Fruit fly (Drosophila melanogaster): ENCODE data around the gene mthl15.

mthl15 gene

DNA sequence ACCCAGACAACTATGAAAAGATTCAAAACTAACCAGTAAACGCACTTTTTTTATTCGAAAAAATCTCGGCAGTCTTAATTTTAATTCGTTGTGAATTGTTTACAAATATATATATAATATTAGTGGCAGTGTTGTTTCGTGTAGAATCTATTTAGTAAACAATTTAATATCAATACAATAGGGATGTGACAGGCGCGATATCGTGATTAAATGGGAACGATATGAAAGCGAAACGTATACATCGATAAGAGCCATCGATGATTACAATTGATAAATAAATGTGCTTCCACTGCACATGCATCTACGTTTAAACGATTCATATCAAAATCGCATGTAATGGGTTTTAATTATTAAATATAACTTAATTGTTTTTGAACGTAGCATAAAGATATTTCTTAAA lies 39.2 kb upstream of the mthl15 start (continued):
- TF ChIP-seq stwl (tag; optimal IDR thresholded peaks at IDR 0.05) = peak; percentile 59
- no peak for TF ChIP-seq Ptx1 (GFP tag; IDR thresholded peaks at IDR 0.05)
- peak; percentile 89 for TF ChIP-seq Scr (GFP tag; IDR thresholded peaks at IDR 0.05; ENCODE audit: partially characterized antibody)
- TF ChIP-seq CG2116 (GFP tag; optimal IDR thresholded peaks at IDR 0.05) = peak; percentile 42
- no peak for TF ChIP-seq Mrtf (GFP tag; IDR thresholded peaks at IDR 0.05)
- TF ChIP-seq Lhr (GFP tag; optimal IDR thresholded peaks at IDR 0.05) = no peak
- TF ChIP-seq dmrt11E (tag; optimal IDR thresholded peaks at IDR 0.05) = no peak
- TF ChIP-seq bsh (GFP tag; optimal IDR thresholded peaks at IDR 0.05) = no peak
- no peak for TF ChIP-seq fd96Cb (tag; optimal IDR thresholded peaks at IDR 0.05)
- TF ChIP-seq CG12942 (GFP tag; optimal IDR thresholded peaks at IDR 0.05) = no peak
- TF ChIP-seq Fer3 (tag; optimal IDR thresholded peaks at IDR 0.05) = no peak
- no peak for TF ChIP-seq tup (GFP tag; optimal IDR thresholded peaks at IDR 0.05)
- no peak for TF ChIP-seq crc (GFP tag; optimal IDR thresholded peaks at IDR 0.05)
- TF ChIP-seq Lim3 (GFP tag; IDR thresholded peaks at IDR 0.05) = no peak
- no peak for TF ChIP-seq gfzf (GFP tag; optimal IDR thresholded peaks at IDR 0.05)
- no peak for TF ChIP-seq CG12219 (GFP tag; optimal IDR thresholded peaks at IDR 0.05)
- TF ChIP-seq CG12659 (GFP tag; optimal IDR thresholded peaks at IDR 0.05) = peak; percentile 70
- no peak for TF ChIP-seq zen (tag; optimal IDR thresholded peaks at IDR 0.05)
- no peak for TF ChIP-seq Asciz (GFP tag; optimal IDR thresholded peaks at IDR 0.05)
- TF ChIP-seq CG7357 (GFP tag; IDR thresholded peaks at IDR 0.05) = peak; percentile 93
- peak; percentile 17 for TF ChIP-seq CG10267 (tag; optimal IDR thresholded peaks at IDR 0.05)
- TF ChIP-seq danr (GFP tag; IDR thresholded peaks at IDR 0.05) = no peak
- no peak for TF ChIP-seq pan (optimal IDR thresholded peaks at IDR 0.05)
- TF ChIP-seq pan (GFP tag; optimal IDR thresholded peaks at IDR 0.05 in 1 of 2, IDR thresholded peaks at IDR 0.05 in 1 of 2) = no peak
- TF ChIP-seq CG17568 (GFP tag; optimal IDR thresholded peaks at IDR 0.05) = no peak
- TF ChIP-seq chn (GFP tag; optimal IDR thresholded peaks at IDR 0.05) = no peak
- TF ChIP-seq shn (GFP tag; optimal IDR thresholded peaks at IDR 0.05) = no peak
- no peak for TF ChIP-seq Nf-YC (tag; optimal IDR thresholded peaks at IDR 0.05)
- TF ChIP-seq pzg (GFP tag; optimal IDR thresholded peaks at IDR 0.05) = peak; percentile 75
- no peak for TF ChIP-seq CG6765 (GFP tag; optimal IDR thresholded peaks at IDR 0.05)
- no peak for TF ChIP-seq CG17186 (GFP tag; optimal IDR thresholded peaks at IDR 0.05)
- no peak for TF ChIP-seq CG3281 (GFP tag; optimal IDR thresholded peaks at IDR 0.05)
- no peak for TF ChIP-seq CG10147 (GFP tag; optimal IDR thresholded peaks at IDR 0.05)
- TF ChIP-seq CG8089 (GFP tag; optimal IDR thresholded peaks at IDR 0.05) = no peak
- no peak for TF ChIP-seq Doc2 (GFP tag; IDR thresholded peaks at IDR 0.05)
- TF ChIP-seq her (GFP tag; optimal IDR thresholded peaks at IDR 0.05) = no peak
- no peak for TF ChIP-seq CG12155 (GFP tag; optimal IDR thresholded peaks at IDR 0.05)
- TF ChIP-seq Taf1 (GFP tag; IDR thresholded peaks at IDR 0.05) = no peak
- TF ChIP-seq CG6791 (GFP tag; IDR thresholded peaks at IDR 0.05; ENCODE audit: partially characterized antibody) = peak; percentile 92
- TF ChIP-seq Dref (GFP tag; IDR thresholded peaks at IDR 0.05) = peak; percentile 95
- TF ChIP-seq psq (GFP tag; optimal IDR thresholded peaks at IDR 0.05) = no peak
- no peak for TF ChIP-seq HmgD (GFP tag; optimal IDR thresholded peaks at IDR 0.05)
- TF ChIP-seq PHDP (tag; optimal IDR thresholded peaks at IDR 0.05) = no peak
- peak; percentile 96 for TF ChIP-seq Bgb (GFP tag; IDR thresholded peaks at IDR 0.05; ENCODE audit: partially characterized antibody)
- no peak for TF ChIP-seq sug (tag; optimal IDR thresholded peaks at IDR 0.05)
- TF ChIP-seq Gug (GFP tag; IDR thresholded peaks at IDR 0.05) = no peak; the same call in 3 of the 4 replicates
- TF ChIP-seq CG10959 (GFP tag; IDR thresholded peaks at IDR 0.05) = no peak
- TF ChIP-seq Sox102F (GFP tag; optimal IDR thresholded peaks at IDR 0.05) = no peak
- no peak for TF ChIP-seq kah (GFP tag; optimal IDR thresholded peaks at IDR 0.05)
- no peak for TF ChIP-seq CG10274 (GFP tag; optimal IDR thresholded peaks at IDR 0.05)
- no peak for TF ChIP-seq tx (GFP tag; optimal IDR thresholded peaks at IDR 0.05)

Measured in whole organism, embryonic.